Worm (Caenorhabditis elegans) whole organism, L4 larva: ENCODE data around the gene C46C11.4.

Experiments
- F10B5.3 ChIP-seq: sonication (generic microtip); optimal IDR thresholded peaks from 2 replicates; lab custom pipeline; 2016; ENCODE audit warnings: mild to moderate bottlenecking, missing genetic modification characterization, missing compliant biosample characterization
- F26F4.8 ChIP-seq: fragments of 200-800 bp; sonication (Bioruptor generic); conservative IDR thresholded peaks from 2 replicates; pipeline ENCODE4 v1.3.6; 2022; ENCODE audit warnings: missing genetic modification characterization, missing compliant biosample characterization
- T20F7.1 ChIP-seq: fragments of 200-800 bp; sonication (Bioruptor generic); optimal IDR thresholded peaks from 2 replicates; lab custom pipeline; 2018; ENCODE audit warnings: mild to moderate bottlenecking, missing genetic modification characterization, missing compliant biosample characterization
- ZK546.5 ChIP-seq, 2 experiments: sonication (generic microtip); optimal IDR thresholded peaks; 2 replicates each; lab custom pipeline; 2017; ENCODE audit warnings: missing biosample characterization in 2 of 2, missing genetic modification characterization in 2 of 2
- aha-1 ChIP-seq: fragments of 150-350 bp; peaks from one replicate; lab custom pipeline; 2014; ENCODE audit warnings: missing biosample characterization, missing genetic modification characterization
- arid-1 ChIP-seq: fragments of 200-800 bp; sonication (Bioruptor generic); conservative IDR thresholded peaks from 2 replicates; pipeline ENCODE4 v1.3.6; 2022; ENCODE audit warnings: missing genetic modification reagents, missing genetic modification characterization, missing compliant biosample characterization
- ceh-20 ChIP-seq: fragments of 200-800 bp; sonication (Bioruptor generic); IDR thresholded peaks from 2 replicates; pipeline ENCODE4 v1.3.6; 2022; ENCODE audit warnings: missing genetic modification reagents, missing genetic modification characterization, missing compliant biosample characterization
- ceh-32 ChIP-seq: sonication (generic microtip); optimal IDR thresholded peaks from 2 replicates; lab custom pipeline; 2016; ENCODE audit warnings: mild to moderate bottlenecking, missing genetic modification characterization, missing compliant biosample characterization; ENCODE audit not compliant: poor library complexity
- ceh-82 ChIP-seq: sonication (generic microtip); optimal IDR thresholded peaks from 2 replicates; lab custom pipeline; 2017; ENCODE audit warnings: missing biosample characterization, missing genetic modification characterization
- ces-1 ChIP-seq: fragments of 150-350 bp; sonication (generic microtip); optimal IDR thresholded peaks from 4 replicates; lab custom pipeline; 2014; ENCODE audit warnings: missing biosample characterization, missing genetic modification reagents, missing genetic modification characterization
- ctbp-1 ChIP-seq: fragments of 200-800 bp; sonication (Bioruptor generic); IDR thresholded peaks from 2 replicates; pipeline ENCODE4 v1.3.6; 2022; ENCODE audit warnings: missing genetic modification reagents, missing genetic modification characterization, missing compliant biosample characterization
- daf-19 ChIP-seq: fragments of 200-800 bp; sonication (Bioruptor generic); conservative IDR thresholded peaks from 2 replicates; pipeline ENCODE4 v1.3.6; 2022; ENCODE audit warnings: missing genetic modification characterization, missing compliant biosample characterization
- dmd-6 ChIP-seq: fragments of 200-800 bp; sonication (Bioruptor generic); IDR thresholded peaks from 2 replicates; pipeline ENCODE4 v1.3.6; 2022; ENCODE audit warnings: missing genetic modification reagents, missing genetic modification characterization, missing compliant biosample characterization
- dpl-1 ChIP-seq: fragments of 150-350 bp; optimal IDR thresholded peaks from 2 replicates; lab custom pipeline; 2014; ENCODE audit warnings: missing biosample characterization, missing genetic modification reagents, missing genetic modification characterization
- fkh-10 ChIP-seq: fragments of 150-350 bp; optimal IDR thresholded peaks from 2 replicates; lab custom pipeline; 2014; ENCODE audit warnings: missing biosample characterization, missing genetic modification reagents, missing genetic modification characterization
- gei-8 ChIP-seq: fragments of 200-800 bp; sonication (Bioruptor generic); optimal IDR thresholded peaks from 2 replicates; lab custom pipeline; 2018; ENCODE audit warnings: mild to moderate bottlenecking, missing genetic modification characterization, missing compliant biosample characterization
- hmg-1.1 ChIP-seq: fragments of 200-800 bp; sonication (Bioruptor generic); IDR thresholded peaks from 2 replicates; pipeline ENCODE4 v1.3.6; 2022; ENCODE audit warnings: missing genetic modification reagents, missing genetic modification characterization, missing compliant biosample characterization
- lim-7 ChIP-seq: fragments of 200-800 bp; sonication (Bioruptor generic); IDR thresholded peaks from 2 replicates; pipeline ENCODE4 v1.3.6; 2022; ENCODE audit warnings: missing genetic modification characterization, missing compliant biosample characterization
- lin-38 ChIP-seq: fragments of 200-800 bp; sonication (Bioruptor generic); IDR thresholded peaks from 2 replicates; pipeline ENCODE4 v1.3.6; 2022; ENCODE audit warnings: missing genetic modification reagents, missing genetic modification characterization, missing compliant biosample characterization
- lin-39 ChIP-seq: fragments of 150-350 bp; optimal IDR thresholded peaks from 2 replicates; lab custom pipeline; 2014; ENCODE audit warnings: missing biosample characterization, missing genetic modification reagents, missing genetic modification characterization
- lsy-2 ChIP-seq, 2 experiments: fragments of 150-350 bp in 1 of 2; sonication (generic microtip) in 1 of 2; optimal IDR thresholded peaks; 2 replicates each; lab custom pipeline; 2014 to 2017; ENCODE audit warnings: missing biosample characterization in 2 of 2, missing genetic modification characterization in 2 of 2
- madf-9 ChIP-seq: fragments of 200-800 bp; sonication (Bioruptor generic); conservative IDR thresholded peaks from 2 replicates; pipeline ENCODE4 v1.3.6; 2022; ENCODE audit warnings: missing genetic modification reagents, missing genetic modification characterization, missing compliant biosample characterization
- mes-2 ChIP-seq: sonication (generic microtip); optimal IDR thresholded peaks from 2 replicates; lab custom pipeline; 2016; ENCODE audit warnings: missing genotype, mild to moderate bottlenecking, missing genetic modification characterization, missing compliant biosample characterization; ENCODE audit not compliant: poor library complexity, severe bottlenecking
- mxl-2 ChIP-seq: fragments of 200-800 bp; sonication (Bioruptor generic); conservative IDR thresholded peaks from 2 replicates; pipeline ENCODE4 v1.3.6; 2022; ENCODE audit warnings: missing genetic modification reagents, missing genetic modification characterization, missing compliant biosample characterization
- mxl-3 ChIP-seq: fragments of 200-800 bp; sonication (Bioruptor generic); optimal IDR thresholded peaks from 2 replicates; lab custom pipeline; 2018; ENCODE audit warnings: mild to moderate bottlenecking, missing genetic modification characterization, missing compliant biosample characterization
- nhr-111 ChIP-seq: fragments of 200-800 bp; sonication (Bioruptor generic); optimal IDR thresholded peaks from 2 replicates; lab custom pipeline; 2018; ENCODE audit warnings: mild to moderate bottlenecking, missing genetic modification characterization, missing compliant biosample characterization
- nhr-25 ChIP-seq: sonication (generic microtip); optimal IDR thresholded peaks from 2 replicates; lab custom pipeline; 2017; ENCODE audit warnings: missing genetic modification characterization, mild to moderate bottlenecking, missing compliant biosample characterization, antibody characterized with exemption, moderate library complexity, borderline replicate concordance; ENCODE audit not compliant: insufficient read depth
- nhr-28 ChIP-seq: fragments of 150-350 bp; optimal IDR thresholded peaks from 2 replicates; lab custom pipeline; 2014; ENCODE audit warnings: missing biosample characterization, missing genetic modification characterization
- pha-4 ChIP-seq, 2 experiments: fragments of 150-350 bp in 1 of 2; fragments of 200-800 bp in 1 of 2; sonication (Bioruptor generic) in 1 of 2; IDR thresholded peaks in 1 of 2; optimal IDR thresholded peaks in 1 of 2; 2 replicates each; pipeline versions ENCODE4 v1.3.6 to Lab custom; 2014 to 2022; ENCODE audit warnings: missing genetic modification characterization in 2 of 2, missing genetic modification reagents in 2 of 2, missing biosample characterization in 1 of 2, missing compliant biosample characterization in 1 of 2
- pqm-1 ChIP-seq: sonication (generic microtip); optimal IDR thresholded peaks from 2 replicates; lab custom pipeline; 2017; ENCODE audit warnings: missing biosample characterization, missing genetic modification characterization
- snpc-4 ChIP-seq: fragments of 150-350 bp; optimal IDR thresholded peaks from 2 replicates; lab custom pipeline; 2014; ENCODE audit warnings: missing biosample characterization, missing genetic modification characterization
- spr-1 ChIP-seq: sonication (generic microtip); optimal IDR thresholded peaks from 2 replicates; lab custom pipeline; 2016; ENCODE audit warnings: mild to moderate bottlenecking, missing genetic modification characterization, missing compliant biosample characterization
- spr-3 ChIP-seq: fragments of 200-800 bp; sonication (Bioruptor generic); optimal IDR thresholded peaks from 2 replicates; lab custom pipeline; 2018; ENCODE audit warnings: mild to moderate bottlenecking, missing genetic modification characterization, missing compliant biosample characterization
- tra-1 ChIP-seq: fragments of 200-800 bp; sonication (Bioruptor generic); IDR thresholded peaks from 2 replicates; pipeline ENCODE4 v1.3.6; 2022; ENCODE audit warnings: missing genetic modification reagents, missing genetic modification characterization, missing compliant biosample characterization
- unc-39 ChIP-seq: sonication (generic microtip); optimal IDR thresholded peaks from 2 replicates; lab custom pipeline; 2017; ENCODE audit warnings: missing biosample characterization, missing genetic modification characterization
- unc-62 ChIP-seq, 3 experiments: fragments of 150-350 bp in 1 of 3; sonication (generic microtip); optimal IDR thresholded peaks in 2 of 3; peaks in 1 of 3; 1 replicate in 1 of 3; 2 replicates in 2 of 3; lab custom pipeline; 2014 to 2017; ENCODE audit warnings: missing biosample characterization in 3 of 3, missing genetic modification characterization in 3 of 3, missing genetic modification reagents in 3 of 3, missing genotype in 1 of 3
- vab-7 ChIP-seq: fragments of 200-800 bp; sonication (Bioruptor generic); IDR thresholded peaks from 2 replicates; pipeline ENCODE4 v1.3.6; 2022; ENCODE audit warnings: missing genetic modification reagents, missing genetic modification characterization, missing compliant biosample characterization
- zag-1 ChIP-seq: fragments of 150-350 bp; optimal IDR thresholded peaks from 2 replicates; lab custom pipeline; 2014; ENCODE audit warnings: missing biosample characterization, missing genetic modification characterization
- zfp-3 ChIP-seq: fragments of 200-800 bp; sonication (Bioruptor generic); conservative IDR thresholded peaks from 2 replicates; pipeline ENCODE4 v1.3.6; 2022; ENCODE audit warnings: missing genetic modification reagents, missing genetic modification characterization, missing compliant biosample characterization

C46C11.4 gene

ce11 chrX:4616832-4617231, 30.2 kb downstream of the C46C11.4 start (continued):
- TF ChIP-seq spr-1 (tag; lab: Kevin White, UChicago) (no peak), lin-38 (GFP tag; lab: Robert Waterston, UW) (no peak), mxl-2 (GFP tag; lab: Robert Waterston, UW) (no peak), fkh-10 (GFP tag; lab: Kevin White, UChicago) (no peak), mxl-3 (peak; percentile 14), nhr-111 (GFP tag; lab: Kevin White, UChicago) (no peak), F26F4.8 (GFP tag; lab: Robert Waterston, UW) (no peak), lin-39 (tag; lab: Kevin White, UChicago) (no peak), pqm-1 (tag; lab: Kevin White, UChicago) (no peak), ctbp-1 (GFP tag; lab: Robert Waterston, UW) (no peak), zag-1 (tag; lab: Kevin White, UChicago) (no peak), dmd-6 (no peak), tra-1 (GFP tag; lab: Robert Waterston, UW) (peak; percentile 22; the same call in 1 of the 2 replicates), spr-3 (no peak), daf-19 (GFP tag; lab: Robert Waterston, UW) (no peak), unc-62 (GFP tag; optimal IDR thresholded peaks at IDR 0.05 in 1 of 2; lab: Kevin White, UChicago) (no peak), unc-62 (tag; optimal IDR thresholded peaks at IDR 0.05; lab: Kevin White, UChicago) (no peak), arid-1 (GFP tag; lab: Robert Waterston, UW) (no peak), T20F7.1 (GFP tag; lab: Kevin White, UChicago) (no peak), unc-39 (no peak), hmg-1.1 (peak; percentile 81), pha-4 (GFP tag; IDR thresholded peaks at IDR 0.05; lab: Robert Waterston, UW) (no peak), pha-4 (tag; optimal IDR thresholded peaks at IDR 0.05; lab: Kevin White, UChicago) (no peak), zfp-3 (GFP tag; lab: Robert Waterston, UW) (no peak), ces-1 (no peak), madf-9 (GFP tag; lab: Robert Waterston, UW) (no peak), dpl-1 (GFP tag; lab: Kevin White, UChicago) (peak; percentile 23), lsy-2 (tag; optimal IDR thresholded peaks at IDR 0.05; lab: Kevin White, UChicago) (peak in 1 of 2 experiments; percentile 33), snpc-4 (tag; lab: Kevin White, UChicago) (no peak), ZK546.5 (tag; optimal IDR thresholded peaks at IDR 0.05; lab: Kevin White, UChicago) (no peak), nhr-28 (tag; lab: Kevin White, UChicago) (no peak), ceh-20 (GFP tag; lab: Robert Waterston, UW) (peak; percentile 65; the same call in 1 of the 2 replicates), nhr-25 (tag; lab: Kevin White, UChicago) (peak; percentile 4), gei-8 (GFP tag; lab: Kevin White, UChicago) (no peak), ceh-32 (tag; lab: Kevin White, UChicago) (no peak), mes-2 (tag; lab: Kevin White, UChicago) (peak; percentile 30), F10B5.3 (tag; lab: Kevin White, UChicago) (no peak)

ce11 chrX:4615034-4615433, 32.0 kb downstream of the C46C11.4 start:
- TF ChIP-seq vab-7 (GFP tag; lab: Robert Waterston, UW): no peak
- peak; percentile 97 for TF ChIP-seq aha-1 (tag; lab: Kevin White, UChicago)

- TF ChIP-seq aha-1 (tag; lab: Kevin White, UChicago) (peak; percentile 17), ceh-82 (tag; lab: Kevin White, UChicago) (no peak), lim-7 (GFP tag; lab: Robert Waterston, UW) (no peak)
Measured at ce11 chrX:4609635-4610034, 37.4 kb downstream of the C46C11.4 start.
